Worm (Caenorhabditis elegans): ENCODE measurements around the gene sft-1.

Gene sft-1

DNA sequence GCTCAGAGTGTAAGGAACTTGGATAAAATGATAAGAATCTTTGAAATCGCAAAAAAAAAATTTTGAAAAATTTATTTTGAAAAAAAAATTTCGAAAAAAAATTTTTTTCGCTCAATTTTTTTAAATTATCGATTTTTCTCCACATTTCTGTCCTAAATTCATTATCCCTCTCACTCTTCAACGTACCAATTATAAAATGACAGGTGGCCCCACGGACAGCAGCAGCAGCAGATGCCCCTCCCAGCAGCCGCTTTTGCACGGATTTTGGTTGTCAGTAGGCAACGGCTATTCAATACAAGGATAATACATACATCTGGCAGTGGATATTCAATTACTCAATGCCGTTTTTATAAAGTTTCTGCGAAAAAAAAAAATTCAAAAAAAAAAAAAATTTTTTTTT lies at the start of gene sft-1:
Gene sft-1 (plus strand): TSS at position 201 of the 400 bp plus-strand sequence.
- no peak for TF ChIP-seq ceh-13 (GFP tag; optimal IDR thresholded peaks at IDR 0.05)
- no peak for TF ChIP-seq B0310.2 (tag; optimal IDR thresholded peaks at IDR 0.05)
- no peak for TF ChIP-seq tbx-37 (GFP tag; conservative IDR thresholded peaks at IDR 0.05)
- no peak for TF ChIP-seq ets-7 (tag; optimal IDR thresholded peaks at IDR 0.05)
- TF ChIP-seq ceh-36 (tag; optimal IDR thresholded peaks at IDR 0.05): no peak
- TF ChIP-seq hnd-1 (tag; optimal IDR thresholded peaks at IDR 0.05): no peak
- TF ChIP-seq ama-1 (optimal IDR thresholded peaks at IDR 0.05): no peak
- TF ChIP-seq hmbx-1 (tag; optimal IDR thresholded peaks at IDR 0.05): no peak
- TF ChIP-seq hmg-4 (GFP tag; optimal IDR thresholded peaks at IDR 0.05): no peak
- no peak for TF ChIP-seq scrt-1 (GFP tag; IDR thresholded peaks at IDR 0.05)
- no peak for TF ChIP-seq sea-1 (GFP tag; conservative IDR thresholded peaks at IDR 0.05)
- no peak for TF ChIP-seq F13C5.2 (tag; optimal IDR thresholded peaks at IDR 0.05)
- no peak for TF ChIP-seq flt-1 (GFP tag; IDR thresholded peaks at IDR 0.05)

DNA sequence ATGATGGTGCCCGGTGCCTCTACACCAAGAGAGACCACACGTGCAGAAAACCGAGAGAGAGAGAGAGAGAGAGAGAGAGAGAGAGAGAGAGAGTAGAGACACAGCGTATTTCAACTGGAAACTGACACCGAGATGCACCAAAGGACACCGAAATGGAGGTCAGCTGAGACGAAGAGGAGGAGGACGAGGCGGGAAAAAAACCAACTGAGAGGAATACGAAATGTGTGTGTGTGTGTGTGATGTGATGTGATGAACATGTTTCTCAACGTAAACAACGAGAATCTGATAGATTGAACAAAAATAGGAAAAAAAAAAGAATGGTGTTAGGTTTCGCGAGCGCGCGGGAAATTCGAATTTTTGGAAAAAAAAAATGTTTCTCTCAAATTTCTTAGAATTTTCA lies 49.1 kb upstream of the sft-1 start:
- TF ChIP-seq ceh-36 (tag; optimal IDR thresholded peaks at IDR 0.05): no peak
- no peak for TF ChIP-seq hmbx-1 (tag; optimal IDR thresholded peaks at IDR 0.05)
- no peak for TF ChIP-seq F13C5.2 (tag; optimal IDR thresholded peaks at IDR 0.05)
- TF ChIP-seq aly-1 (tag; optimal IDR thresholded peaks at IDR 0.05): no peak

DNA sequence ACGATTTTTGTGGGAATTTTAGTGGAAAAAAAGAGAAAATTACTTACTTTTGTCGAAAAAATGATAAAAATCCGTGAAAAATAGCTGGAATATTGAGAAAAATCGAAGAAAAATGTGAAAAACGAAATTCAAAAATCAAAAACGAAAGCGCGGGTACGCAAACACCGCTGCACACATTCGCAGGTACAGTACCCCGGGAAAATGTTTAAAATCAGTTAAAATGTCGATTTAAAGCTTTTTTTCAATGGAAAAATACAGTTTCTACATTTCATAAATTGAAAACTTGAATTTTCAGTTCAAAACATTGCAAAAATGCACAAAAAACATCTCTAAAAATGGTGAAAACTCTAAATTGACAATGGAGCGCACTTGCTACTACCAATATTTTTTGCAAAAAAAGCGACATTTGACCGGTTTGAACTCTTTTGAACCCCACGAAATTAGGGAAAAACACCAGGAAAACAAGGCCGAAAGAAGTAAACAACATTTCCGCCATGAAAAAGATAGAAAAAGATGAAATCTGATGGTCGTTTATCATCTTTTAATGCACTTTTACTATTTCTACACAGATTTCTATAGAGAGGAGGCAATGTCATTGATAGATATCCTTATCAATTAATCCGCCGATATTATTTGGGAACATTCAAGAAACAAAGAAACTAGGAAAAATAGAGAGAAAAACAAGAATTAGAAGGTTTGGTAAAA lies 45.6 kb upstream of the sft-1 start, which contains the start of gene daf-2:
Gene daf-2 (minus strand): TSS at position 112 of the 705 bp plus-strand sequence.
- TF ChIP-seq hmg-4 (GFP tag; optimal IDR thresholded peaks at IDR 0.05) (no peak), hmbx-1 (tag; optimal IDR thresholded peaks at IDR 0.05) (no peak), aly-1 (tag; optimal IDR thresholded peaks at IDR 0.05) (no peak), scrt-1 (GFP tag; IDR thresholded peaks at IDR 0.05) (no peak), tbx-11 (GFP tag; IDR thresholded peaks at IDR 0.05) (no peak), flt-1 (GFP tag; IDR thresholded peaks at IDR 0.05) (no peak), tra-4 (tag; optimal IDR thresholded peaks at IDR 0.05) (no peak), hnd-1 (tag; optimal IDR thresholded peaks at IDR 0.05) (no peak), ama-1 (optimal IDR thresholded peaks at IDR 0.05) (no peak), B0310.2 (tag; optimal IDR thresholded peaks at IDR 0.05) (no peak), ets-7 (tag; optimal IDR thresholded peaks at IDR 0.05) (no peak), ceh-13 (GFP tag; optimal IDR thresholded peaks at IDR 0.05) (no peak), pes-1 (GFP tag; IDR thresholded peaks at IDR 0.05) (no peak), F13C5.2 (tag; optimal IDR thresholded peaks at IDR 0.05) (no peak), sea-1 (GFP tag; conservative IDR thresholded peaks at IDR 0.05) (no peak)

DNA sequence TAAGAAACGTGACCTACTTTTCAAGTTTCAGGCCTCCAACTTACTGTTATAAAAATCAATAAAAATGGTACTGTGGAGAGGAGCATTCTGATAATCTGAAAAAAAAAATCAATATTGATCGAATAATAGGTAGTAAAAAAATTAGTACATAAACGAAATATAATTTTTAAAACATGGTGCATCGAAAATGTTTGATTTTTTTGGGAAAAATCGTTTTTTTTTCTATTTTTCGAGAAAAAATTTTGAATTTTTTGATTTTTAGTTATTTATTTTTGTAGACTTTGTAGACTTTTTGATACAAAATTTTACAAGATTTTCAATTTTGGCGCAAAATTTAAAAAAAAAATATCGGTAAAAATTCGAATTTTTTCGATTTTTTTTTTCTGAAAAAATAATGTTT lies 39.4 kb upstream of the sft-1 start, which contains the start of gene cutl-25:
Gene cutl-25 (minus strand): TSS at position 101 of the 400 bp plus-strand sequence.
- TF ChIP-seq ets-7 (tag; optimal IDR thresholded peaks at IDR 0.05) (no peak), tbx-11 (GFP tag; IDR thresholded peaks at IDR 0.05) (no peak), hmg-4 (GFP tag; optimal IDR thresholded peaks at IDR 0.05) (no peak)

DNA sequence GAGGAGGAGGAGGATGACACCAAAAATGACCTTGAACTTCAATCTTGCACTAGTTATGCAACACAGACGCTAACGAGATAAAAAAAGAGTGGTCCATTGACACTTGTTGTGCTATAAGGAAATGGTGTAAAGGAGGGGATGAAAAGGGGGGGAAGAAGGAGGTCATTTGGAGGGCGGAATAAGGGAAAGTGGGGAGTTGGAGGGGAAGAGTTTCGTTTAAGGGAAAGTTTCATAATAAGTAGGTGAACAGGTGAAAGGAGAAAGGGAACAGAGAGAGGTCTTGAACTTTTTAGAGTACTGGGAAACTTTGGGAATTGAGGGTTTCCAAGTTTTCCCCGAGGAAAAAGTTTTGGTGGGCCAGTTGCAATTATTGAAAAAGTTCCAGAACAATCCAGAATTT lies 38.6 kb upstream of the sft-1 start:
- TF ChIP-seq tbx-11 (GFP tag; IDR thresholded peaks at IDR 0.05) (no peak), tra-4 (tag; optimal IDR thresholded peaks at IDR 0.05) (no peak), sea-1 (GFP tag; conservative IDR thresholded peaks at IDR 0.05) (no peak), hmbx-1 (tag; optimal IDR thresholded peaks at IDR 0.05) (no peak), hnd-1 (tag; optimal IDR thresholded peaks at IDR 0.05) (no peak), B0310.2 (tag; optimal IDR thresholded peaks at IDR 0.05) (no peak), F13C5.2 (tag; optimal IDR thresholded peaks at IDR 0.05) (no peak), flt-1 (GFP tag; IDR thresholded peaks at IDR 0.05) (no peak), ceh-13 (GFP tag; optimal IDR thresholded peaks at IDR 0.05) (no peak), ets-7 (tag; optimal IDR thresholded peaks at IDR 0.05) (no peak), ceh-36 (tag; optimal IDR thresholded peaks at IDR 0.05) (no peak), ama-1 (optimal IDR thresholded peaks at IDR 0.05) (no peak), scrt-1 (GFP tag; IDR thresholded peaks at IDR 0.05) (no peak), aly-1 (tag; optimal IDR thresholded peaks at IDR 0.05) (no peak), tbx-37 (GFP tag; conservative IDR thresholded peaks at IDR 0.05) (no peak), pes-1 (GFP tag; IDR thresholded peaks at IDR 0.05) (no peak), hmg-4 (GFP tag; optimal IDR thresholded peaks at IDR 0.05) (no peak)

DNA sequence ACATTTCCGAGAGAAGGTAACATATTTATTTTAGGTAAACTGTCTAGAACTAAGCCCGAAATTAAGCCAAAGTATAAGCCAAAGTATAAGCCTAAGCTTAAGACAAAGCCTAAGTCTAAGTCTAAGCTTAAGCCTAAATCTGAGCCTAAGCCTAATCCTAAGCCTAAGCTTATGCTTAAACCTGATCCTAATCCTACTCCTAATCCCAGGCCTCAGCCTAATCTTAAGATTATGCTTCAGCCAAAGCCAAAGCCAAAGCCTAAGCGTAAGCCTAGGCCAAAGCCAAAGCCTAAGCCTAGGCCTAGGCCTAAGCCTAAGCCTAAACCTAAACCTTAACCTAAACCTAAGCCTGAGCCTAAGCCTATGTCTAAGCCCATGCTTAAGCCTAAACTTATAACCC lies 30.6 kb upstream of the sft-1 start:
- TF ChIP-seq ceh-13 (GFP tag; optimal IDR thresholded peaks at IDR 0.05) (no peak), tra-4 (tag; optimal IDR thresholded peaks at IDR 0.05) (no peak), ceh-36 (tag; optimal IDR thresholded peaks at IDR 0.05) (peak; percentile 91)

DNA sequence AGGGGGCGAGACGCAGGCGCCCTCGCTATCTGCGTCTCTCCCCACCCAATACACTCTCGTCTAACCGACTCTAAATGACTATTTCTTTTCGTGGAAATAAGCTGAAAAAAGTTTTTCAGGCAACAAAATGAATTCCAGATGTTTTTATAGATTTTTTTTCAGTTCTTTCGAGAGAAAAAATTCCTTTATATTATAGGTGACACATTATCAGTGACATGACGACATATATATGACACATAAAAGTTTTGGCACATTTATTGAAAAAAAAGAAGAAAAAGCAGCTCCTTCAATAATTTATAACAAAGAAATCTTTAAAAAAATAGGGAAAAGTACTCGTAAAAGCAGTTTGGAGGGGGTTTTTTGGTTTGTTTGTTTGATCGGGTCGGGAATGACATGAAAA lies 26.2 kb upstream of the sft-1 start, which contains the start of gene fipr-29:
Gene fipr-29 (minus strand): TSS at position 101 of the 400 bp plus-strand sequence.
- TF ChIP-seq tra-4 (tag; optimal IDR thresholded peaks at IDR 0.05) (no peak), hmbx-1 (tag; optimal IDR thresholded peaks at IDR 0.05) (no peak), tbx-37 (GFP tag; conservative IDR thresholded peaks at IDR 0.05) (no peak), F13C5.2 (tag; optimal IDR thresholded peaks at IDR 0.05) (no peak), B0310.2 (tag; optimal IDR thresholded peaks at IDR 0.05) (no peak), aly-1 (tag; optimal IDR thresholded peaks at IDR 0.05) (no peak), tbx-11 (GFP tag; IDR thresholded peaks at IDR 0.05) (no peak), ama-1 (optimal IDR thresholded peaks at IDR 0.05) (no peak), sea-1 (GFP tag; conservative IDR thresholded peaks at IDR 0.05) (no peak), ets-7 (tag; optimal IDR thresholded peaks at IDR 0.05) (no peak), hnd-1 (tag; optimal IDR thresholded peaks at IDR 0.05) (no peak), flt-1 (GFP tag; IDR thresholded peaks at IDR 0.05) (no peak), pes-1 (GFP tag; IDR thresholded peaks at IDR 0.05) (no peak), ceh-13 (GFP tag; optimal IDR thresholded peaks at IDR 0.05) (no peak), hmg-4 (GFP tag; optimal IDR thresholded peaks at IDR 0.05) (no peak), ceh-36 (tag; optimal IDR thresholded peaks at IDR 0.05) (no peak), scrt-1 (GFP tag; IDR thresholded peaks at IDR 0.05) (no peak)

DNA sequence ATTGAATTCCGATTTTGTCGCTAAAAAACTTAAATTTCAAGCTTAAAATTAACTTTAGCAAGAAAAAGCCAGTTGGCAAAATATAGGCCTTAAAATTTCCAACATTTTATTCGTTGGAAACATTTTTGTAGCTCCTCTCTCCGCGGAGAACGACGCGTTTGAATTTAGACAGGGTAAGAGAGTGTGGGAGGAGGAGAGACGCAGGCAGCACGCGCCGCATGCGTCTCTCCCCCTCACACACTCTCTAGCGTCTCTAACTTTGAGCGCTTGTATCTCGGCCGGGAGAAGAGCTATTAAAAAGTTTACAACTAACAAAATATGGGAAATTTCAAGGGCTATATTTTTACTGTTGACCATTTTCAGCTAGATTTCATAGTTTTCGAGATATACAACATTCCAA lies 25.2 kb upstream of the sft-1 start:
- no peak for TF ChIP-seq flt-1 (GFP tag; IDR thresholded peaks at IDR 0.05)
- TF ChIP-seq pes-1 (GFP tag; IDR thresholded peaks at IDR 0.05): 0 out of 2 replicates have a peak, but pooled peaks have one; percentile 14
- TF ChIP-seq tbx-37 (GFP tag; conservative IDR thresholded peaks at IDR 0.05): no peak

Measured in whole organism, early embryonic.